Worm (Caenorhabditis elegans): ENCODE measurements around the gene Y50D4A.10.

Y50D4A.10 gene

DNA sequence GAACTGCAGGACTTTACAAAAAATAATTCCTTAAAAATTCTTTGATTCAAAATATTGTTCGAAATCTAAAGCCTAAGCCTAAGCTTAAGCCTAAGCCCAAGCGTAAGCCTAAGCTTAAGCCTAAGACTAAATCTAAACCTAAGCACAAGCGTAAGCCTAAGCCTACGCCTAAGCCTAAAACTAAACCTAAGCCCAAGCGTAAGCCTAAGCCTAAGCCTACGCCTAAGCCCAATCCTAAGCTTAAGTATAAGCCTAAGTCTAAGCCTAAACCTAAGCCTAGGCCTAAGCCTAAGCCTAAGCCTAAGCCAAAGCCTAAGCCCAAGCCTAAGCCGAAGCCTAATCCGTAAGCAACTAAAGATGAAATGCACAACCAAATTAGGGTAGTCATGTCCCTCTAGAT, 10.2 kb upstream of the Y50D4A.10 start:
- TF ChIP-seq him-1 (tag; optimal IDR thresholded peaks at IDR 0.05) = no peak
- no peak for TF ChIP-seq W03F9.2 (tag; optimal IDR thresholded peaks at IDR 0.05)
- TF ChIP-seq dao-5 (tag; optimal IDR thresholded peaks at IDR 0.05) = no peak

DNA sequence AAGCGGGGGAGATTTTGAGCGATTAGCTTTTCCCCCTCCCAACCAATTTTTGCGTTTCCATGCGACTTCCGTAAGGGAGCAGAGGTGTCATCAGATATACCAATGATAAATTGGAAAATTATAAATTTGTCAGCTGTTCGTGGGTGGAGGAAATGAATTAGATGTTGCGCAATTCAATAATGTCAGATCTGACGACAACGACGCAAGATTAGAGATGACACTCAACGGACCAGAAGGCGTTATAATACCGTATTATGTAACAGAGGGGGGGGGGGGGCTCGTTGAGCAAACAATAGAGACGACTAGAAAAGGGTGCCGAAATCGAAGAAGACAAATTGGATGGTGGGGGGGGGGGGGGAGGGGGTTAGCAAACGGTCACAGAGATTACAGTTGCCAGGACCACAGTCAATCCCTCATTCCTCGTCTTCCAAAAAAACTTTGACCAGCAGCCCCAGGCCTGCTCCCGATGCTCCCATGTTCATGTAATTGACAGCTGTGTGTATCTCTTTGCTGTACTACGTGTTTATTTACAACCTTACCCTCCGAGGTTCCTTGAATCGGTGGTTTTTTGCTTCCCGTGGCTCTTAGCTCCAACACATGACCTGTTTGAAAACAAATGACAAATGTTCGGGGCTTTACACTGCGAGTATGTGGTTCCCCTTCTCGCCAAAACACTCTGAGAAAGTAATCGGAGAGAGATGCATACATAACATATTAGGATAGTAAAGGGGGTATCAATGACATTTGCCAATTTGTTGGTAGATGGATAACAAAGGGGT, 8.7 kb upstream of the Y50D4A.10 start:
- no peak for TF ChIP-seq dao-5 (tag; optimal IDR thresholded peaks at IDR 0.05)
- no peak for TF ChIP-seq him-1 (tag; optimal IDR thresholded peaks at IDR 0.05)
- TF ChIP-seq W03F9.2 (tag; optimal IDR thresholded peaks at IDR 0.05) = no peak

DNA sequence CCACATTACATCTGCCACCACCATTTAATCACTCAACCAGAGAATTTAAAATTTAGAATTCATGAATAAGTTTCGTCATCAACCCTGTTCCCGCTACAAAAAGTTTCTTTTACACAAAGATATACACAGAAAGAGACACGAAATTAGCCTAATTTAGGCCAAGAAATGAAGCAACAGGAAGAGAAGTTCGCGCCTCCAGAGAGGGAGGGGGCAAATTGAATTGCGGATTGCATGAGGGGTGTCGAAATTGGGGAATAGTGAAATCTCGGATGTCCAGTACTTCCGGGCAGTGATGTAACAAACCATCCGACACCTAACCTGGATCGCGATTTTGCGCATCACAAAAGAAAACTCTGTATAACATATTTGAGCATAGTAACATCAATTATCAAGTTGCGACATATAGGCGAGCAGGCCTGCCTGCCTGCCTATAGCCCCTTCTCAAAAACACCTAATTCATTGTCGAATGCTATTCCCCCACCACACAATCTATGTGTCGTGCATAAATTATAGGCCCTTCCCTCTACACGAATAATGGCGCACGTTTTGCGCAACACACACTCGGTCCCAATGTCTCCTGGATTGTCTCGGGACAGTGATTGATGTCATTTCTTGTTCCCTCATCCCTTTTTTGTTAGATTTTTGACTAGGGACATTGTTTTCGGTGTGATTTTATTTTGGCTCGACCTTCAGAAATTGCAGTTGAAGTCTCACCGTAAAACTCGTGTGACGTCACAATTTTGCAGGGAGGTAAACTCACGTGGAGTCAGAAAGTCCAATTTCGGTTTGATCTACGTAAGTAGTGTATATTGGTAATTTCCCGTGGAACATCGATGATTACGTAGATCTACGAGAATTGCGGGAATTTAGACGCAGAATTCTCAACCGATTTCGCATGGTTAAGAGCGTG, 7.6 kb upstream of the Y50D4A.10 start:
- TF ChIP-seq W03F9.2 (tag; optimal IDR thresholded peaks at IDR 0.05) (no peak), dao-5 (tag; optimal IDR thresholded peaks at IDR 0.05) (no peak), him-1 (tag; optimal IDR thresholded peaks at IDR 0.05) (no peak)

DNA sequence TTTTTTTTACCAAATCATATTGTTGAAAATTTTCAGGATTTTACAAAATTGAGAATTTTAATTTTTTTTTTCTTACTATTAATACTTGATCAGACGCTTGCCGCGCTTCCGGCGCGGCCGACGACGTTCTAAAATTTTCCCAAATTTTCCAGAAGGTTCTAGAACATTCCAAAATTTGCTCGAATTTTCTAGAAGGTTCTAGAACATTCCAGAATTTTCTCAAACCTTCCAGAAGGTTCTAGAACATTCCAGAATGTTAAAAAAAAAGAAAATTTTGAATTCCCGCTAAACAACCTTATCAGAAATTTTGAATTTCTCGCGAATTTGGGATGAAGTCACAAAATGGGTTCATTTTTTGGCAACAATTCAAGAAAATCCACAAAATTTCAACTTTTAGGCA, 5.9 kb upstream of the Y50D4A.10 start:
- TF ChIP-seq dao-5 (tag; optimal IDR thresholded peaks at IDR 0.05) (no peak), W03F9.2 (tag; optimal IDR thresholded peaks at IDR 0.05) (no peak), him-1 (tag; optimal IDR thresholded peaks at IDR 0.05) (no peak)

DNA sequence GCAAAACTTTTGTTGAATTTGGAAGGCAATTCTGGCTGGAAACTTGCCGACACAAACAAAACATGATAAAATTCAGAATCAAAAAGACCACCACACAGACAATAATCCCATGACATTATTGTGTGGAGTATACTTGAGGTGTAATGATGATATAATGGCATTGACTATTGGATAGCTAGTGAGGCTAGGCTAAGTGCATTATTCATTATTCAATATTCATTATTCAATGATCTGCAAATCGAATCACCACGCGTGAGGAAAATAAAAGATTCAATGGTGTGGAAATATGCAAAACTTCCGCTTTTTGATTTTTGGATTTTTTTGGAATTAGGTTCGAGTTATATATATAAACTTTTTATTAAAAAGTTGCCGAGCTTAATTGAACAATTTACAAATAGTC, 3.2 kb upstream of the Y50D4A.10 start:
- TF ChIP-seq him-1 (tag; optimal IDR thresholded peaks at IDR 0.05) = no peak

DNA sequence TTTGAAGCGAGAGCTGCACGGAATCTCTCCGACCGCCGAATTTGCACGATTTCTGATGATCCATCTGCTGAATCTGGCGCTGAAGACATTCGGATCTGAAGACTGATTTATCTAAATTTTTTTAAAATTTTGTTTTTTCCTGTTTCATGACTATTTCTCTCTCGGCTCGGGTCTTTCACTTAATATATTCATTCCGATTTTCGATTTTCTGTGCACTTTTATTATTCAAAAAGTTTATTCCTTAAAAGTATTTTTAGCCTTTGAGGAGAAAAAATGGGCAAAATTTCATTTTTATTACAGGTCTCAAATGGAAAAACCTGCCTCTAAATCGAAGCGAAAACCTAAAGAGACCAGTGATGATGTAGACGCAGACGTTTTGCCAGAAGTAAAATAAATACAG, 12.8 kb downstream of the Y50D4A.10 start, which contains the start of gene Y50D4A.1:
TSS of gene Y50D4A.1 (plus strand) at position 301 of the 400 bp plus-strand sequence.
- no peak for TF ChIP-seq dao-5 (tag; optimal IDR thresholded peaks at IDR 0.05)
- TF ChIP-seq him-1 (tag; optimal IDR thresholded peaks at IDR 0.05) = no peak
- no peak for TF ChIP-seq W03F9.2 (tag; optimal IDR thresholded peaks at IDR 0.05)

DNA sequence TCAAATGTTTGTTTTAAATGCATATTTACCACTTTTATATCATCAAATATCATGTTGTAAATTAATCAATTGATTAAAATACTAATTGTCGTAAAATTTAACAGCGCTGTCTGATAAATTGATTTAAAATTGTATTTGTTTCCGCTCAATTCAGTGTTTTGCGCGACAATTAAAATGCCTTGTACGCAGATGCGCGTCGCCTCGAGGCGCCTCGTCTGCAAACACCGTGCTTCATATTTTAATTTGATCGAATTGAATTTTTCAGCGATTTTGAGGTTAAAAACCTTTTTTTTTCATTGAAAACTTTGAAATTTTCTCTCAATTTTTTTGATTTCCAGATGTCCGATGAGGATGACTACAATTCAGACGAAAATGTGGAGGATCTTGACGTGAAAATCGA, 13.4 kb downstream of the Y50D4A.10 start, which contains the start of gene Y50D4A.5:
TSS of gene Y50D4A.5 (plus strand) at position 337 of the 400 bp plus-strand sequence.
- no peak for TF ChIP-seq dao-5 (tag; optimal IDR thresholded peaks at IDR 0.05)
- no peak for TF ChIP-seq him-1 (tag; optimal IDR thresholded peaks at IDR 0.05)
- TF ChIP-seq W03F9.2 (tag; optimal IDR thresholded peaks at IDR 0.05) = no peak

DNA sequence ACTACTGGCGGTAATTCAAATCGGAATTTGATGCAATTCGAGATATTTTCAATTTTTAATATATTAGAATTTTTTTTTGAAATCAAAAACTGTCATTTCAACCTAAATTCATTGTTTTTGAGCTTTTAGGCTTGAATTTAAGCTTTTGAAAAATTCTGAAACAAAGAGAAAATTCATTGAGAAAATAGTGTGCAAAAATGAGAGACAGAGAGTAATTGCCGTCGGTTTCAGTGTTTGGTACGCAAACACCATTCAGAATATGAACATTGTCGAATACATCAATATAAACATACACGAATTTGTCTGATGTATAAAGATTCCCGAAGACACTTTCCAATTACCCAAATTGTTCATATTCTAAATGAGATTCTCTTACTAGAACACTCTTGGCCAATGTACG, 18.6 kb downstream of the Y50D4A.10 start:
- TF ChIP-seq him-1 (tag; optimal IDR thresholded peaks at IDR 0.05) = no peak
- TF ChIP-seq dao-5 (tag; optimal IDR thresholded peaks at IDR 0.05) = no peak
- no peak for TF ChIP-seq W03F9.2 (tag; optimal IDR thresholded peaks at IDR 0.05)

DNA sequence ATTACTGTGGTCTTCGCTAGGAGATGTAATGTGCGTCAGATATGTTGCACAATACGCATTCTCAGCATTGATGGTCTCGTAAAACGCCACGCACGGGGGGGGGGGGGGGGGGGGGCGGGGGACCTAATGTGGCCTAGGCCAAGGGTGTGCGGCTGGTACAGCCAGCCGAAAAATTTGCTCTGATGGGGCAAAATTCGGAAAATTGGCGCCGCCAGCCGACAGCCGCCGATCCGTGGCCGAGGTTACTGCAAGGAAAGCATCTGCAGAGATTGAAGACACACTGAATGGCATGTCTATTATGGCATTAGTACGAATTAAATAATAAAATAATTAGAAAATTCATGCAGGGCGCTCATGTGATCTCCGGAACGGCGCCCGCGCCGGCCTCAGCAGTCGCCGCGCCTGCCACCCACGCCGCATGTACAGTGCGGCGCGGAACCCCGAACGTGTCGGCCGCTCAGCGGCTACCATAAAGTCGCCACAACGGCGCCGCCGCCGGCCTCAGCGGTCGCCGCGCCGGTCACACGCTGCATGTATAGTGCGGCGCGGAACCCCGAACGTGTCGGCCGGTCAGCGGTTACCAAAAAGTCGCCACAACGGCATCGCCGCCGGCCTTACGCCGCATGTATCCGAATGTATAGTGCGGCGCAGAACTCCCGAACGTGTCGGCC, 21.0 kb downstream of the Y50D4A.10 start, which contains the start of gene Y50D4A.6:
TSS of gene Y50D4A.6 (minus strand) at position 51 of the 671 bp plus-strand sequence.
- no peak for TF ChIP-seq W03F9.2 (tag; optimal IDR thresholded peaks at IDR 0.05)
- no peak for TF ChIP-seq him-1 (tag; optimal IDR thresholded peaks at IDR 0.05)
- no peak for TF ChIP-seq dao-5 (tag; optimal IDR thresholded peaks at IDR 0.05)

DNA sequence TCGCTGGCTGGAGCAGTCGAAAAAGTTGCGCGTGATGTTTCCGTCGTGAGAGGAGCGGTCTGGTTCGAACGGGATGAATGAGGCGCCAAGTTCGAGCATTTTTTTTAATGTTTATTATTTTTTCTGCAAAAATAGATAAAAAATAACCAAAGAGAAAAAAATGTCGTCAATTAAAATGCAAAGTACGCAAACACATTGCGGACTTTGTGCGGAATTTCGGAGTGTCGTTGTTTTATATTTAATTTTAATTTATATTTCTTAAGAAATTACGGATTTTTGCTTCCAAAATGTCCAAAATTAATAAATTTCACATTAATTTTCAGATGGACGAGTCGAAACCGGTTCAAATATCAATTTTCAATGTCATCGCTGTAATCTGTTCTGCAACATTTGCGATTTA, 24.4 kb downstream of the Y50D4A.10 start, which contains the start of the genes wrb-1 and Y50D4A.4:
TSS of gene wrb-1 (plus strand) at position 78 of the 400 bp plus-strand sequence.
TSS of gene Y50D4A.4 (minus strand) at position 133 of the 400 bp plus-strand sequence.
- TF ChIP-seq W03F9.2 (tag; optimal IDR thresholded peaks at IDR 0.05) = peak; percentile 77
- TF ChIP-seq dao-5 (tag; optimal IDR thresholded peaks at IDR 0.05) = no peak

DNA sequence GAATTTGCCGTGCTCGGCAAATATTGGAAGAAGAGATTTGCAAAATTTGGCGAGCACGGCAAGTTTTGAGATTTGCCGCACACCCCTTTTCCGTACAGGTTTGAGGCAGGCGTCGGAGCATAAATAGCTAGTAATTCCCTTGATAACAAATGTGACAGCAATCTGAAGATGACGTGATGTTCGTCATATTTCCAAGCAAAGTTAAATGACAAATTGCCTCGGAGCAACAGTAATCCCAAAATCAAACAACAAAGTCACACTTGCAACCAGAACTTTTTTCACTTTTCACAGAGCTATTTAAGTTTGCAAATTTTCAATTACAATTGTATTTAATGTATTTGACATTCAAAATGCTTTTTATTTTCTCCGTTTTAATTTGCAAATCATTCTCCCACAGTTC, 41.1 kb downstream of the Y50D4A.10 start, which contains the start of gene F25A2.1:
TSS of gene F25A2.1 (plus strand) at position 301 of the 400 bp plus-strand sequence.
- TF ChIP-seq dao-5 (tag; optimal IDR thresholded peaks at IDR 0.05) (no peak), him-1 (tag; optimal IDR thresholded peaks at IDR 0.05) (no peak), W03F9.2 (tag; optimal IDR thresholded peaks at IDR 0.05) (no peak)

DNA sequence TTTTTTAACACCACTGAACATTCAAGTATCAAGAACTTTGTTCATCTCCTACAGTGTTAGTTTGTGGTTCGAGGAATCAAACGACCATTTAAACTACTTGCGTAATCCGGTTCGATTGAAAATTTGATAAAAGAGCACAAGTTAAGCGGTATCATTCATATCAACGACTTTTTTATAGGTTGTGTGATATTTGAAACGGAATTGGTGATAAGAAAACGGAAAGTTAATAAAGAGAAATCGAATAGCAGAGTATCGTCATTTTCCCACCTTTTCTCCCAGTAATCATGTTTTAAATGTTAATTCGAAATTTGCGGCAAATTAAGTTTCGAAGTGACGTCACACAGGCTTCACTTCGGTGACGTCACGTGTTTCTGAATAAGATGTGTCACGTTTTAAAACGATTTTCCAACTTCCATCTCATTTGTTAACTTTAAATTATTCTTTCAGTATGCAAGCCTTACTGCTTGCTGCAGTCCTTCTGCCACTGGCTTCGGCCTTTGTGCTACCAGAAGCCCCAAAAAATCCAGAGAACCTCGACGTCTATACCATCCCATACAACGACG, 44.0 kb downstream of the Y50D4A.10 start, which contains the start of gene T21H3.1:
TSS of gene T21H3.1 (plus strand) at position 448 of the 563 bp plus-strand sequence.
- TF ChIP-seq dao-5 (tag; optimal IDR thresholded peaks at IDR 0.05) = no peak
- no peak for TF ChIP-seq him-1 (tag; optimal IDR thresholded peaks at IDR 0.05)
- no peak for TF ChIP-seq W03F9.2 (tag; optimal IDR thresholded peaks at IDR 0.05)

DNA sequence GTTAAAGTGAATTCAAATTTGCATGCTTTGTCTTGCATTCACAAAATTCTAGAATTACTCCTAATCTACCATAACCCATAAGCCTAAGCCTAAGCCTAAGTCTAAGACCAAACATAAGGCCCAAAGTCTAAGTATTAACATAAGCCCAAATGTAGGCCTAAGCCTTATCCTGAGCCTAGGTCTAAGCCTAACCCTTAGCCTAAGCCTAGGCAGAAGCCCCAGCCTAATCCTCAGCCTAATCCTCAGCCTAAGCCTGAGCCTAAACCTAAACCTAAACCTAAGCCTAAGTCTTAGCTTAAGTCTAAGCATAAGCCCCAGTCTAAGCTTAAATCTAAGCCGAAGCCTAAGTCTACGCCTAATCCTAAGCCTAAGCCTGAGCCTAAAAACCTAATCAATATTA, 49.8 kb downstream of the Y50D4A.10 start:
- no peak for TF ChIP-seq W03F9.2 (tag; optimal IDR thresholded peaks at IDR 0.05)
- no peak for TF ChIP-seq dao-5 (tag; optimal IDR thresholded peaks at IDR 0.05)
- TF ChIP-seq him-1 (tag; optimal IDR thresholded peaks at IDR 0.05) = no peak
